Worm (Caenorhabditis elegans): ENCODE measurements around the gene idpp-14.

Gene idpp-14

ce11 chrX:16124794-16125193, 42.6 kb downstream of the idpp-14 start:
- TF ChIP-seq flt-1 (GFP tag; IDR thresholded peaks at IDR 0.05) (no peak), T22C8.4 (GFP tag; IDR thresholded peaks at IDR 0.05) (no peak), ztf-29 (GFP tag; IDR thresholded peaks at IDR 0.05) (no peak), ztf-23 (GFP tag; IDR thresholded peaks at IDR 0.05) (no peak), klf-2 (GFP tag; conservative IDR thresholded peaks at IDR 0.05) (no peak), cog-1 (tag; optimal IDR thresholded peaks at IDR 0.05) (no peak), ref-1 (GFP tag; conservative IDR thresholded peaks at IDR 0.05) (no peak), tab-1 (GFP tag; IDR thresholded peaks at IDR 0.05) (no peak), med-1 (GFP tag; optimal IDR thresholded peaks at IDR 0.05; ENCODE audit: insufficient read depth) (no peak)

DNA sequence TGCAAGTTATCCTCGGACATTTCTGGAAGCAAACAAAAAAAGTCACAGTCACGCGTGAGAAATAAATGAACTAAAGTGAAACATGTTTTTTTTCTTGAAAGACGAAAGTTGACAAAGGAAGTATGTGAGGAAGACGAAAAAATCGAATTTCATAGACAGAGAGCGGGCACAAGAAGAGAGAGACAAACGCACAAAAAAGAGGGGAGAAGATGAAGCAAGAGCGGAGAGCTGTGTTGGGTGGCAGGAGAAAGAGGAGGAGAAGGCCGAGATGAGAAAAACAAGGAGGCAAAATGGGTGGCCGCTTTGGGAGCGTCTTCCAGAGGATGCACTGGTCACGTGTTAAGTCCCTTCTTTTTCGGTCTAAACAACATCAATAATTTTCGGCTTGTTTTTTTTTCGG, 46.6 kb downstream of the idpp-14 start, which contains the start of gene ZK1073.1:
Gene ZK1073.1, minus strand, starts transcription at position 72 of the 400 bp plus-strand sequence.
- no peak for TF ChIP-seq cog-1 (tag; optimal IDR thresholded peaks at IDR 0.05)
- TF ChIP-seq T22C8.4 (GFP tag; IDR thresholded peaks at IDR 0.05): no peak
- TF ChIP-seq med-1 (GFP tag; optimal IDR thresholded peaks at IDR 0.05; ENCODE audit: insufficient read depth): no peak
- no peak for TF ChIP-seq ref-1 (GFP tag; conservative IDR thresholded peaks at IDR 0.05)
- no peak for TF ChIP-seq tab-1 (GFP tag; IDR thresholded peaks at IDR 0.05)
- no peak for TF ChIP-seq flt-1 (GFP tag; IDR thresholded peaks at IDR 0.05)
- TF ChIP-seq klf-2 (GFP tag; conservative IDR thresholded peaks at IDR 0.05): no peak
- TF ChIP-seq ztf-29 (GFP tag; IDR thresholded peaks at IDR 0.05): no peak
- TF ChIP-seq ztf-23 (GFP tag; IDR thresholded peaks at IDR 0.05): no peak

ce11 chrX:16130213-16130612, 48.1 kb downstream of the idpp-14 start:
- TF ChIP-seq T22C8.4 (GFP tag; IDR thresholded peaks at IDR 0.05): no peak

- no peak for TF ChIP-seq ref-1 (GFP tag; conservative IDR thresholded peaks at IDR 0.05)
- TF ChIP-seq T22C8.4 (GFP tag; IDR thresholded peaks at IDR 0.05): no peak
- TF ChIP-seq med-1 (GFP tag; optimal IDR thresholded peaks at IDR 0.05; ENCODE audit: insufficient read depth): no peak
These were observed 48.9 kb downstream of the idpp-14 start for ce11 chrX:16131044-16131443.

ce11 chrX:16133815-16134214, 51.7 kb downstream of the idpp-14 start:
- TF ChIP-seq ztf-29 (GFP tag; IDR thresholded peaks at IDR 0.05): 0 out of 2 replicates have a peak, but pooled peaks have one; percentile 9
- TF ChIP-seq tab-1 (GFP tag; IDR thresholded peaks at IDR 0.05): no peak

All from whole organism, midembryonic.